Worm (Caenorhabditis elegans): ENCODE data around the gene EGAP4.1.
"Not testable (repeated sequence)": the region's sequence is repeated elsewhere in the genome, so short reads cannot be mapped to it uniquely, and the experiment has no call there.

The EGAP4.1 gene

DNA sequence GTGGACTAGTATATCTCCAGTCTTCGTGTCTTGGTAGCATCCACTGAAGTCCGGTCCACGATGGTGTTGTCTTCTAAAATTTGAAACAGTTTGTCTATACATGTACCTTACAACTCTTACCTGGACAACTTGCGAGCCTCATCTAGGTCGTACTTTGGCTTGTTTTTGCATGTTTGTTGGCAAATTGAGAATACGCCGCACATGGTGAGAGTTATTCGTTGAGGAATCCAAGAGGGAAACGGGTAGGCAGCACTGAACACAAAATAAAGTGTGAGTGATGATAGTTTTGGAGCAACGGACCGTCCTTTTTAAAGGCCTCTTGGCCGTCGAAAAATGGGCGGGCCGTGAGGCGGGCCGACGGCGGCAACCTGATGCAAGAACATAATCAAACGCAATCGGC, 23.5 kb upstream of the EGAP4.1 start, which contains the start of gene asns-2:
asns-2 (minus strand) TSS at position 282 of the 400 bp plus-strand sequence.
- TF ChIP-seq med-1 (GFP tag; optimal IDR thresholded peaks at IDR 0.05; ENCODE audit: insufficient read depth) (no peak), ztf-23 (GFP tag; IDR thresholded peaks at IDR 0.05) (no peak), flt-1 (GFP tag; IDR thresholded peaks at IDR 0.05) (no peak)

DNA sequence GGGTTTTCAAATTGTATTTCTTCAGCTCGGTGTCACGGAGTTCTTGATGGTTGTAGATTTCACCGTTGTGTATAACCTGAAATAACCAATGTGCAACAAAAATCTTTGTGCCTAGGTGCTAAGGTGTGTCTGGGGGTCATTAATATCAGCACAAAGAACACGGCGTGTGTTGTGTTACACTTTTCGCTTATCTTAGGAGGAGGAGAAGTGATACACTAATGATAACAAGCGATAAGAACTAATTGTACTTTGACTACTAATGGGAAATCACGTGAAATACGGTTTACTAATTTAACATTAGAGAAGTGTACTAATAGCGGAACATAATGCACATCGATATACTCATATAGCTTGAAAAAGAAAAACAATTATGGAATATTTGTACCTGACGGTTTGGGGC, 23.0 kb upstream of the EGAP4.1 start:
- TF ChIP-seq cog-1 (tag; optimal IDR thresholded peaks at IDR 0.05) = no peak
- no peak for TF ChIP-seq flt-1 (GFP tag; IDR thresholded peaks at IDR 0.05)
- TF ChIP-seq T22C8.4 (GFP tag; IDR thresholded peaks at IDR 0.05) = no peak
- TF ChIP-seq tab-1 (GFP tag; IDR thresholded peaks at IDR 0.05) = no peak
- no peak for TF ChIP-seq ref-1 (GFP tag; conservative IDR thresholded peaks at IDR 0.05)
- TF ChIP-seq ztf-29 (GFP tag; IDR thresholded peaks at IDR 0.05) = no peak
- no peak for TF ChIP-seq klf-2 (GFP tag; conservative IDR thresholded peaks at IDR 0.05)
- no peak for TF ChIP-seq ztf-23 (GFP tag; IDR thresholded peaks at IDR 0.05)
- no peak for TF ChIP-seq med-1 (GFP tag; optimal IDR thresholded peaks at IDR 0.05; ENCODE audit: insufficient read depth)

DNA sequence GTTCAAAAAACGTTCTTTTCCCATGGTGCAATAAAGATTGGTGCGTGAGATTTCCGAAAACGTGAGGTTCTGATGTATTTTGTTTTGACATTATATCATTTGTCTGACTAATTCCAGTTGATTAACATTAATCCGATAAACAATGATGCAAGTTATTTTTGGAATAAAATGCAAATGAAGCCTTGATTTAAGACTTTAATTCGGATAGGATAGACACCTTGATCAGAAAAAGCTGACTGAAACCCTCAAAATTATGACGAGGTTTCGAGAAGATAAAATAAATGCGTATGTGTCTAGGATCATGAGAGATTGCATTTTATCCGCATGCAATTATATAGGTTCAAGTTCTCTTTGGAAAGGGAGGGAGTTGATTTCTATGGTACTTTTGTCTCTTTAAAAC, 18.3 kb upstream of the EGAP4.1 start:
- no peak for TF ChIP-seq klf-2 (GFP tag; conservative IDR thresholded peaks at IDR 0.05)

DNA sequence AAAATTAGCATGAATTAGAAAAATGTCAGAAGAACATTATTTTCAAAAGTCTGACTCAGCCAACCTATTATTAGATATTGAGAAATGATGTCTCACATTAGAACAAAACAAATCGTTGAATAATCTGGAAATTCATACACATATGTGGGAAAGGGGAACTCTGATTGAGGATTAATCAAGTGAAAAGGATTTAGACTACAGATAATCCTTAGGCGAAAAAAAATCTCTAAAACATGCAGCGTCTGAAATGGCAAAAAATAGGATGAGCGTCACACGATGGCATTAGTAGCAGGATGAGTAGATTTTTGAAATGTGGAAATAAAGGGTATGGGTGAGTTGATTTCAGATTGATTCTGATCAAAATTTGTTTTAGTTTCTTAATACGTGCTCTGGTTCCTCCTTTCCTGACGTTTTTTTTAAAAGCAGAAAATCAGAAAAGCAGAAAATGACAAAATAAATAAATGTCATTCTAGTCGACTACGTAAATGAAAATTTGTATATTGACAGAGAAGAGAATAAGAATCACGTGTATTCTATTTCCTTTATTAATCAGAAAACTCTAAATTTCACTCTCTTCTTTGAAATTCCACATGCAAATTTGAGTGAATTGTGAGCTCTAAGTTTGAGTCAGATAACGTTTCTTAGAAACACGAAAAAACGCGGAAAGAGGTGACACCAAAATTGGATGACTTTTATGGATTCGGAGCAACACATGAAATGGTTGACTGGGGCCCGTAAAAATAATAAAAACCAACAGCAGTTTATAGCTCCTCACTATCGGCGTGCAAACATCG, 17.2 kb upstream of the EGAP4.1 start:
- TF ChIP-seq med-1 (GFP tag; optimal IDR thresholded peaks at IDR 0.05; ENCODE audit: insufficient read depth) (no peak), ztf-23 (GFP tag; IDR thresholded peaks at IDR 0.05) (no peak), tab-1 (GFP tag; IDR thresholded peaks at IDR 0.05) (no peak), T22C8.4 (GFP tag; IDR thresholded peaks at IDR 0.05) (no peak), klf-2 (GFP tag; conservative IDR thresholded peaks at IDR 0.05) (no peak), cog-1 (tag; optimal IDR thresholded peaks at IDR 0.05) (no peak), ref-1 (GFP tag; conservative IDR thresholded peaks at IDR 0.05) (no peak), flt-1 (GFP tag; IDR thresholded peaks at IDR 0.05) (no peak), ztf-29 (GFP tag; IDR thresholded peaks at IDR 0.05) (no peak)

DNA sequence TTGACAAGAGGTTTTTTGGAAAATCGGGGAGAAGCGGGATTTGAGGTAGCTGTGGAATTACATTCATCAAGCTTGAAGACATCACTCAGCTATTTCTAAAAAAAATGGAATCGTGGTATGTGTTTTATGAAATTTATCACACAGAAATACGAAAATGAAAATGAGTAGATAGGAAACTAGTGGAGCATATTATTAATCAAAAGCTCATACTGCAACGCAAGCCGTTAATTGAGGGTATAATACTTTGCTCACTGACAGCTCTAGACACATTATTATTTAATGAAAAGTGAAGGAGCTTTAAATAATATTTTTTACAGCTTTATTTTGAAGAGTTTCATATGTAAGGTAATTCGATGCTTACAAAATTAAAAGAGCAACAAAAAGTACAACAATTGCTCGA, 15.7 kb upstream of the EGAP4.1 start, which contains the start of gene M02D8.7:
M02D8.7 (minus strand) TSS at position 101 of the 400 bp plus-strand sequence.
- no peak for TF ChIP-seq T22C8.4 (GFP tag; IDR thresholded peaks at IDR 0.05)
- no peak for TF ChIP-seq ztf-29 (GFP tag; IDR thresholded peaks at IDR 0.05)
- no peak for TF ChIP-seq med-1 (GFP tag; optimal IDR thresholded peaks at IDR 0.05; ENCODE audit: insufficient read depth)
- TF ChIP-seq ztf-23 (GFP tag; IDR thresholded peaks at IDR 0.05) = no peak
- TF ChIP-seq tab-1 (GFP tag; IDR thresholded peaks at IDR 0.05) = no peak
- TF ChIP-seq ref-1 (GFP tag; conservative IDR thresholded peaks at IDR 0.05) = no peak
- TF ChIP-seq flt-1 (GFP tag; IDR thresholded peaks at IDR 0.05) = no peak
- no peak for TF ChIP-seq klf-2 (GFP tag; conservative IDR thresholded peaks at IDR 0.05)
- TF ChIP-seq cog-1 (tag; optimal IDR thresholded peaks at IDR 0.05) = no peak

DNA sequence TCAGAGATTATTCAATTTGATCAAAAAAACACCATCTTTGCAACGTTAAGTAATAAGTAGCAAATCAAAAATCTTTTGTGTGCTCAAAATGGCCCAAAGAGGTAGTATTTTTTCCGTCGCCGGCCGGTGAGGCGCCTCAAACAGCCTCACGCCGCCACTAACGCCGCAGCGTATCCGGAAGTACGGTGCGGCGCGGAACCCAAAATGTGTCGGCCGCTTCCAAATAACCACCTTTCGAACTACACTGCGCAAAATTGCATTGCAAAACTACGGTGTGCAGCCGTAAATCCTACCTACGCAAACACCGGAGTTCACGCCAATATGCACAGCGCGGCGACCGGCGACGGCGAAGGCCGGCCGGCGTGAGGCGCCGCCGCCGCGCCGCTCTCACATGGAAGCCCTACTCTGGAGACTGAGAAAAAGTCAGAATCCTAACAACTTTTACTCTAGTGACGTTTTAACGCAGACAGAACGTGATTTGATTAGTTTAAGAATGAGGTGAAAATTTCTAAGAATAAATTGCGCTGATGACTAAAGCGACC, 14.5 kb upstream of the EGAP4.1 start:
- TF ChIP-seq ztf-23 (GFP tag; IDR thresholded peaks at IDR 0.05) (no peak), flt-1 (GFP tag; IDR thresholded peaks at IDR 0.05) (no peak), ztf-29 (GFP tag; IDR thresholded peaks at IDR 0.05) (no peak), med-1 (GFP tag; optimal IDR thresholded peaks at IDR 0.05; ENCODE audit: insufficient read depth) (no peak), T22C8.4 (GFP tag; IDR thresholded peaks at IDR 0.05) (no peak), ref-1 (GFP tag; conservative IDR thresholded peaks at IDR 0.05) (no peak), cog-1 (tag; optimal IDR thresholded peaks at IDR 0.05) (no peak)

DNA sequence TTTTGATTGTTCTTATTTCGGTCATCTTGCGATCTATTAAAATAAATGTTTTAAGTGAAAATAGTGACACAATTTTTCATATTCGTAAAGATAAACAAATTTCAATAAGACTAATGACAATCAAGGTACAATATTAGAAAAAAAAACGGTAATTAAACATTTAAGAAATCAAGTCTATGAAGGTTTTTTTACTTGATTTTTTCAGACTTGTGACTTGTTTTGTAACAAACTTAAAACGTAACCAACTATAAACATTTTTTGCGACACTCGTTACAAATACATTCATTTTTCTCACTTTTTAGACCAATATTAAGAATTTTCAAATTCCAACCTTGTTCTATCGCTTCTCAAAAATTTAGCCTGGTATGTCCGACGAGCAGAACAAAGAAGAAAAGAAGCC, 12.2 kb upstream of the EGAP4.1 start, which contains the start of gene M02D8.2:
M02D8.2 (plus strand) TSS at position 301 of the 400 bp plus-strand sequence.
- no peak for TF ChIP-seq ztf-29 (GFP tag; IDR thresholded peaks at IDR 0.05)
- TF ChIP-seq ztf-23 (GFP tag; IDR thresholded peaks at IDR 0.05) = no peak
- TF ChIP-seq tab-1 (GFP tag; IDR thresholded peaks at IDR 0.05) = no peak
- no peak for TF ChIP-seq med-1 (GFP tag; optimal IDR thresholded peaks at IDR 0.05; ENCODE audit: insufficient read depth)
- TF ChIP-seq cog-1 (tag; optimal IDR thresholded peaks at IDR 0.05) = no peak
- no peak for TF ChIP-seq T22C8.4 (GFP tag; IDR thresholded peaks at IDR 0.05)
- no peak for TF ChIP-seq ref-1 (GFP tag; conservative IDR thresholded peaks at IDR 0.05)
- no peak for TF ChIP-seq flt-1 (GFP tag; IDR thresholded peaks at IDR 0.05)
- no peak for TF ChIP-seq klf-2 (GFP tag; conservative IDR thresholded peaks at IDR 0.05)

DNA sequence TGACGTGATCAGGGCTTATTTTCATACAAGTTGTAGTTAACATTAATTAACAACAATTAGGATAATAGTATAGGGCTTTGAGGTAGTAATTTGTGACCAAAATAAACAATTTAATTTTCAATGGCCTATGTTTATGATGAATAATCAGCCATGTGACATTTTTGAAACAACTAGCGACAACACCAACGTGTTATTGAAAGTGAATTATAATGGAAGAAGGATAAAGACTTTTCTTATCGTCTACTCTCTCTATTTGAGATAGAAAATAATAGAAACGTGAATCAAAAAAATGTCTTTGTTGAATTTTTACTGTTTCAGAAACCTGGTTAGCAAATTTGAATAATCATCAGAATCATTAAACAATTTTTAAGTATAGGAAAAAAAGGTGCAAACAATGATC, 10.6 kb upstream of the EGAP4.1 start:
- TF ChIP-seq tab-1 (GFP tag; IDR thresholded peaks at IDR 0.05) (no peak), ztf-29 (GFP tag; IDR thresholded peaks at IDR 0.05) (no peak), ref-1 (GFP tag; conservative IDR thresholded peaks at IDR 0.05) (no peak), cog-1 (tag; optimal IDR thresholded peaks at IDR 0.05) (no peak), flt-1 (GFP tag; IDR thresholded peaks at IDR 0.05) (no peak), ztf-23 (GFP tag; IDR thresholded peaks at IDR 0.05) (no peak), med-1 (GFP tag; optimal IDR thresholded peaks at IDR 0.05; ENCODE audit: insufficient read depth) (no peak), klf-2 (GFP tag; conservative IDR thresholded peaks at IDR 0.05) (no peak), T22C8.4 (GFP tag; IDR thresholded peaks at IDR 0.05) (no peak)

DNA sequence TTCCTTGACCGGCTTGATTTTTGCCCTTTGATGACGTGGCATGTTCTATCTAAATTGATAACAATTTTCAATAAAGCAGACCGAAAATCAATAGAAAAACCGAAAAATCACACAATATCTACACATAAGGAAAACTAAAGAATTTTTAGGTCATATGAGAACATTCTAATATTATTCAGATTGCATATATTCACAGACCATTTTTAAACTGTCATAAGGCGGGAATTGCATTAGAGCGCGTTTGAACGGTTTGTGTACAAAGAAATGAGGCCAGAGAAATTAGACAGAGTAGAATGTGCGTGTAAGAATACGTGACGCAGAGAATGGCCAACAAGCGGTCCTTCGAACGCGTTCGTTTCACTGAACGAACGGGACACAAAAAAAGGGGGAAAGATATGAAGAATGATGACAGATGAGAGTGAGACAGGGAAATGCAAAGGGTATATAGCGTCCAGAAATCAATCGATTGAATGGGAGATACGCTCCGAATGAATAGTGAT, 9.8 kb upstream of the EGAP4.1 start, which contains the start of gene M02D8.3:
M02D8.3 (minus strand) TSS at position 51 of the 500 bp plus-strand sequence.
- no peak for TF ChIP-seq ztf-29 (GFP tag; IDR thresholded peaks at IDR 0.05)
- no peak for TF ChIP-seq med-1 (GFP tag; optimal IDR thresholded peaks at IDR 0.05; ENCODE audit: insufficient read depth)
- peak; percentile 14 for TF ChIP-seq cog-1 (tag; optimal IDR thresholded peaks at IDR 0.05)

DNA sequence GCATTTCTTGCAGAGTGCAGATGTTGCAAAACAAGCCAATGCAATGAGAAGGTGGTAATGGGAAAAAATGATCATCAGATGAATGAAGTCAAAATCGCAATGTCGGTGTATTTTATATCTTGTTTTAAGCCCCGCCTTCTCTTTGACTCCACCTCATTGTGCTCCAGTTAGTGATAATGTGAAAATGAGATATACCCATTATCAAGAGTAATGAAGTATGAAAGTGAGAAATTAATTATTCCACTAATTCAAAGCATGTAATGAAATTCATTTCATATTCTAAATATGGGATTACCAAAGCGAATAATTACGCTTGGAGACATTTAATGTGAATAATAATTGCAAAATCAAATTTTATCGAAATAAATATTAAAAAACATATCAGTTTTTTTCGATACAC, 4.6 kb upstream of the EGAP4.1 start, which contains the start of gene M02D8.6:
M02D8.6 (minus strand) TSS at position 101 of the 400 bp plus-strand sequence.
- not testable (repeated sequence) for TF ChIP-seq cog-1 (tag; optimal IDR thresholded peaks at IDR 0.05); ref-1 (GFP tag; conservative IDR thresholded peaks at IDR 0.05); ztf-29 (GFP tag; IDR thresholded peaks at IDR 0.05)
